Worm (Caenorhabditis elegans) whole organism, L4 larva: ENCODE measurements around the gene T09A12.8.
A peak's percentile ranks its signal among the peaks of the same experiment; 100 is the strongest.

ENCODE experiments used
- F10B5.3 ChIP-seq: sonication (generic microtip); optimal IDR thresholded peaks from 2 replicates; lab custom pipeline; 2016; ENCODE audit warnings: mild to moderate bottlenecking, missing genetic modification characterization, missing compliant biosample characterization
- F37D6.2 ChIP-seq: sonication (generic microtip); optimal IDR thresholded peaks from 2 replicates; lab custom pipeline; 2016; ENCODE audit warnings: mild to moderate bottlenecking, missing genetic modification characterization, missing compliant biosample characterization
- F49E8.2 ChIP-seq: sonication (generic microtip); optimal IDR thresholded peaks from 2 replicates; lab custom pipeline; 2016; ENCODE audit warnings: missing compliant biosample characterization, mild to moderate bottlenecking, missing genetic modification characterization, borderline replicate concordance
- T20F7.1 ChIP-seq: fragments of 200-800 bp; sonication (Bioruptor generic); optimal IDR thresholded peaks from 2 replicates; lab custom pipeline; 2018; ENCODE audit warnings: mild to moderate bottlenecking, missing genetic modification characterization, missing compliant biosample characterization
- T26A8.4 ChIP-seq: fragments of 200-800 bp; sonication (Bioruptor generic); IDR thresholded peaks from 2 replicates; pipeline ENCODE4 v1.3.6; 2022; ENCODE audit warnings: missing genetic modification characterization, missing compliant biosample characterization
- Y5F2A.4 ChIP-seq: fragments of 200-800 bp; sonication (Bioruptor generic); optimal IDR thresholded peaks from 2 replicates; lab custom pipeline; 2018; ENCODE audit warnings: mild to moderate bottlenecking, missing genetic modification characterization, missing compliant biosample characterization
- Y75B8A.6 ChIP-seq: fragments of 200-800 bp; sonication (Bioruptor generic); IDR thresholded peaks from 2 replicates; pipeline ENCODE4 v1.3.6; 2022; ENCODE audit warnings: missing genetic modification reagents, missing genetic modification characterization, missing compliant biosample characterization
- ZK546.5 ChIP-seq, 2 experiments: sonication (generic microtip); optimal IDR thresholded peaks; 2 replicates each; lab custom pipeline; 2017; ENCODE audit warnings: missing biosample characterization in 2 of 2, missing genetic modification characterization in 2 of 2
- aha-1 ChIP-seq: fragments of 150-350 bp; peaks from one replicate; lab custom pipeline; 2014; ENCODE audit warnings: missing biosample characterization, missing genetic modification characterization
- attf-4 ChIP-seq: sonication (generic microtip); optimal IDR thresholded peaks from 3 replicates; lab custom pipeline; 2017; ENCODE audit warnings: missing biosample characterization, missing genetic modification characterization
- ceh-20 ChIP-seq: fragments of 200-800 bp; sonication (Bioruptor generic); IDR thresholded peaks from 2 replicates; pipeline ENCODE4 v1.3.6; 2022; ENCODE audit warnings: missing genetic modification reagents, missing genetic modification characterization, missing compliant biosample characterization
- ceh-32 ChIP-seq: sonication (generic microtip); optimal IDR thresholded peaks from 2 replicates; lab custom pipeline; 2016; ENCODE audit warnings: mild to moderate bottlenecking, missing genetic modification characterization, missing compliant biosample characterization; ENCODE audit not compliant: poor library complexity
- ceh-44 ChIP-seq: fragments of 200-800 bp; sonication (Bioruptor generic); IDR thresholded peaks from 2 replicates; pipeline ENCODE4 v1.3.6; 2022; ENCODE audit warnings: missing genetic modification reagents, missing genetic modification characterization, missing compliant biosample characterization
- cey-2 ChIP-seq: sonication (generic microtip); optimal IDR thresholded peaks from 3 replicates; lab custom pipeline; 2017; ENCODE audit warnings: missing genetic modification characterization, mild to moderate bottlenecking, missing compliant biosample characterization, antibody characterized with exemption, borderline replicate concordance; ENCODE audit not compliant: insufficient read depth
- daf-8 ChIP-seq: fragments of 200-800 bp; sonication (Bioruptor generic); IDR thresholded peaks from 2 replicates; pipeline ENCODE4 v1.3.6; 2022; ENCODE audit warnings: missing genetic modification characterization, missing compliant biosample characterization
- dmd-6 ChIP-seq: fragments of 200-800 bp; sonication (Bioruptor generic); IDR thresholded peaks from 2 replicates; pipeline ENCODE4 v1.3.6; 2022; ENCODE audit warnings: missing genetic modification reagents, missing genetic modification characterization, missing compliant biosample characterization
- dpl-1 ChIP-seq: fragments of 150-350 bp; optimal IDR thresholded peaks from 2 replicates; lab custom pipeline; 2014; ENCODE audit warnings: missing biosample characterization, missing genetic modification reagents, missing genetic modification characterization
- duxl-1 ChIP-seq: sonication (generic microtip); optimal IDR thresholded peaks from 2 replicates; lab custom pipeline; 2016; ENCODE audit warnings: mild to moderate bottlenecking, missing genetic modification characterization, moderate library complexity, missing compliant biosample characterization; ENCODE audit not compliant: poor library complexity
- egl-43 ChIP-seq: fragments of 200-800 bp; sonication (Bioruptor generic); IDR thresholded peaks from 2 replicates; pipeline ENCODE4 v1.3.6; 2022; ENCODE audit warnings: missing genetic modification reagents, missing genetic modification characterization, missing compliant biosample characterization
- fos-1 ChIP-seq: fragments of 150-350 bp; optimal IDR thresholded peaks from 2 replicates; lab custom pipeline; 2014; ENCODE audit warnings: missing biosample characterization, missing genetic modification characterization
- gei-8 ChIP-seq: fragments of 200-800 bp; sonication (Bioruptor generic); optimal IDR thresholded peaks from 2 replicates; lab custom pipeline; 2018; ENCODE audit warnings: mild to moderate bottlenecking, missing genetic modification characterization, missing compliant biosample characterization
- hif-1 ChIP-seq, 2 experiments: sonication (generic microtip); optimal IDR thresholded peaks; 2 replicates each; lab custom pipeline; 2016 to 2017; ENCODE audit warnings: missing compliant biosample characterization in 2 of 2, missing genetic modification characterization in 2 of 2, missing genetic modification reagents in 2 of 2, missing genotype in 2 of 2, mild to moderate bottlenecking in 1 of 2
- hlh-11 ChIP-seq: fragments of 200-800 bp; sonication (Bioruptor generic); optimal IDR thresholded peaks from 2 replicates; lab custom pipeline; 2018; ENCODE audit warnings: mild to moderate bottlenecking, missing genetic modification characterization, missing compliant biosample characterization
- hlh-30 ChIP-seq: sonication (generic microtip); optimal IDR thresholded peaks from 2 replicates; lab custom pipeline; 2017; ENCODE audit warnings: antibody characterized with exemption, mild to moderate bottlenecking, missing genetic modification characterization, missing compliant biosample characterization; ENCODE audit not compliant: insufficient read depth
- jun-1 ChIP-seq: fragments of 150-350 bp; optimal IDR thresholded peaks from 2 replicates; lab custom pipeline; 2014; ENCODE audit warnings: missing biosample characterization, missing genetic modification reagents, missing genetic modification characterization
- lin-1 ChIP-seq: fragments of 200-800 bp; sonication (Bioruptor generic); IDR thresholded peaks from 2 replicates; pipeline ENCODE4 v1.3.6; 2022; ENCODE audit warnings: missing genetic modification reagents, missing genetic modification characterization, missing compliant biosample characterization
- lin-13 ChIP-seq: fragments of 150-350 bp; optimal IDR thresholded peaks from 2 replicates; lab custom pipeline; 2014; ENCODE audit warnings: missing biosample characterization, missing genetic modification reagents, missing genetic modification characterization
- lin-29 ChIP-seq: fragments of 200-800 bp; sonication (Bioruptor generic); IDR thresholded peaks from 2 replicates; pipeline ENCODE4 v1.3.6; 2022; ENCODE audit warnings: missing genetic modification reagents, missing genetic modification characterization, missing compliant biosample characterization
- lin-38 ChIP-seq: fragments of 200-800 bp; sonication (Bioruptor generic); IDR thresholded peaks from 2 replicates; pipeline ENCODE4 v1.3.6; 2022; ENCODE audit warnings: missing genetic modification reagents, missing genetic modification characterization, missing compliant biosample characterization
- lsy-2 ChIP-seq, 2 experiments: fragments of 150-350 bp in 1 of 2; sonication (generic microtip) in 1 of 2; optimal IDR thresholded peaks; 2 replicates each; lab custom pipeline; 2014 to 2017; ENCODE audit warnings: missing biosample characterization in 2 of 2, missing genetic modification characterization in 2 of 2
- mdl-1 ChIP-seq, 2 experiments: fragments of 150-350 bp in 1 of 2; sonication (generic microtip) in 1 of 2; optimal IDR thresholded peaks; 2 replicates each; lab custom pipeline; 2014 to 2017; ENCODE audit warnings: missing biosample characterization in 2 of 2, missing genetic modification characterization in 2 of 2
- mdt-29 ChIP-seq: fragments of 200-800 bp; sonication (Bioruptor generic); IDR thresholded peaks from 2 replicates; pipeline ENCODE4 v1.3.6; 2022; ENCODE audit warnings: missing genetic modification reagents, missing genetic modification characterization, missing compliant biosample characterization
- mep-1 ChIP-seq: fragments of 150-350 bp; sonication (generic microtip); optimal IDR thresholded peaks from 3 replicates; lab custom pipeline; 2014; ENCODE audit warnings: missing biosample characterization, missing genetic modification characterization
- mxl-2 ChIP-seq: fragments of 200-800 bp; sonication (Bioruptor generic); conservative IDR thresholded peaks from 2 replicates; pipeline ENCODE4 v1.3.6; 2022; ENCODE audit warnings: missing genetic modification reagents, missing genetic modification characterization, missing compliant biosample characterization
- nhr-237 ChIP-seq: sonication (generic microtip); optimal IDR thresholded peaks from 2 replicates; lab custom pipeline; 2017; ENCODE audit warnings: missing biosample characterization, missing genetic modification characterization
- nhr-28 ChIP-seq: fragments of 150-350 bp; optimal IDR thresholded peaks from 2 replicates; lab custom pipeline; 2014; ENCODE audit warnings: missing biosample characterization, missing genetic modification characterization
- nhr-42 ChIP-seq: fragments of 200-800 bp; sonication (Bioruptor generic); IDR thresholded peaks from 2 replicates; pipeline ENCODE4 v1.3.6; 2022; ENCODE audit warnings: missing genetic modification characterization, missing compliant biosample characterization
- nhr-6 ChIP-seq: fragments of 150-350 bp; optimal IDR thresholded peaks from 2 replicates; lab custom pipeline; 2014; ENCODE audit warnings: missing biosample characterization, missing genetic modification characterization
- pha-4 ChIP-seq, 2 experiments: fragments of 150-350 bp in 1 of 2; fragments of 200-800 bp in 1 of 2; sonication (Bioruptor generic) in 1 of 2; IDR thresholded peaks in 1 of 2; optimal IDR thresholded peaks in 1 of 2; 2 replicates each; pipeline versions ENCODE4 v1.3.6 to Lab custom; 2014 to 2022; ENCODE audit warnings: missing genetic modification characterization in 2 of 2, missing genetic modification reagents in 2 of 2, missing biosample characterization in 1 of 2, missing compliant biosample characterization in 1 of 2
- pqm-1 ChIP-seq: sonication (generic microtip); optimal IDR thresholded peaks from 2 replicates; lab custom pipeline; 2017; ENCODE audit warnings: missing biosample characterization, missing genetic modification characterization
- sdz-12 ChIP-seq: fragments of 200-800 bp; sonication (Bioruptor generic); optimal IDR thresholded peaks from 2 replicates; lab custom pipeline; 2018; ENCODE audit warnings: mild to moderate bottlenecking, missing genetic modification characterization, missing compliant biosample characterization
- set-16 ChIP-seq: fragments of 200-800 bp; sonication (Bioruptor generic); IDR thresholded peaks from 2 replicates; pipeline ENCODE4 v1.3.6; 2022; ENCODE audit warnings: missing genetic modification reagents, missing genetic modification characterization, missing compliant biosample characterization
- spr-3 ChIP-seq: fragments of 200-800 bp; sonication (Bioruptor generic); optimal IDR thresholded peaks from 2 replicates; lab custom pipeline; 2018; ENCODE audit warnings: mild to moderate bottlenecking, missing genetic modification characterization, missing compliant biosample characterization
- unc-130 ChIP-seq: sonication (generic microtip); optimal IDR thresholded peaks from 2 replicates; lab custom pipeline; 2016; ENCODE audit warnings: missing genetic modification reagents, missing genetic modification characterization, missing compliant biosample characterization
- unc-39 ChIP-seq: sonication (generic microtip); optimal IDR thresholded peaks from 2 replicates; lab custom pipeline; 2017; ENCODE audit warnings: missing biosample characterization, missing genetic modification characterization
- unc-62 ChIP-seq, 3 experiments: fragments of 150-350 bp in 1 of 3; sonication (generic microtip); optimal IDR thresholded peaks in 2 of 3; peaks in 1 of 3; 1 replicate in 1 of 3; 2 replicates in 2 of 3; lab custom pipeline; 2014 to 2017; ENCODE audit warnings: missing biosample characterization in 3 of 3, missing genetic modification characterization in 3 of 3, missing genetic modification reagents in 3 of 3, missing genotype in 1 of 3
- vab-7 ChIP-seq: fragments of 200-800 bp; sonication (Bioruptor generic); IDR thresholded peaks from 2 replicates; pipeline ENCODE4 v1.3.6; 2022; ENCODE audit warnings: missing genetic modification reagents, missing genetic modification characterization, missing compliant biosample characterization
- zip-2 ChIP-seq: fragments of 150-350 bp; optimal IDR thresholded peaks from 2 replicates; lab custom pipeline; 2014; ENCODE audit warnings: missing biosample characterization, missing genetic modification characterization
- ztf-11 ChIP-seq: fragments of 150-350 bp; optimal IDR thresholded peaks from 2 replicates; lab custom pipeline; 2014; ENCODE audit warnings: missing biosample characterization, missing genetic modification characterization

The T09A12.8 gene

DNA sequence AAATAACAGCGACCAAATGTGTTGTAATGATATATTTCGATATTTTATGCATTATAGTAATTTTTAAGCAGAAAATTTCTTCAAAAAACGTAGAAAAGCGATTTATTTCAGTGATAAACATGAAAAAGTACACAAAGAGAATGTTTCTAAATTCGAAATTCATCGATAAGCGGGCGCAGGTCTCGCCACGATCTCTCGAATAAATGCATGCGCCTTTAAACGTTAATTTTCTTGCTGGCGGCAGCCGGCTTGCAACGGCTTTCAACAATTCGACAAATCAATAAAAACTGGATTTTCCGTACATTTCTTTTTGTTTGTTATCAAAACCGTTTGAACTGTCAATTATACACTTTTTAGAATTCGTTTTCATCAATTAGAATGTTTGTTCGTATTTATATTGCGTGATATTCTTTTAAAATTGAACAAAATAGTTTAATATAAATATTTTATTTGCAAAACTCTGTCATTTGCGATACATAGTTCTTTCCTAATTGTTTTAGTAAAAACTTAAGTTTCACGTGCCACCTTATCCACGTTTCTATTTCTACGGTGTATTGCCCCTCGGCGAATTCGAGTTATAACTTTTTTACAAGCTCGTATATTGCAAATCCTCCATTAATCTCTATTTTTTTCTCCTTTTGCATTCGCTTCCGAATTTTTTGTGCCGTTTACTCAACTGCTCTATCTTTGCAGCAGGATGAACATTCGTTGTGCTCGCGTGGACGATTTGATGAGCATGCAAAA is 46.3 kb upstream of the T09A12.8 start, which contains the start of gene daf-31 (continued):
- TF ChIP-seq ceh-32 (tag; lab: Kevin White, UChicago) (no peak), mxl-2 (no peak), F10B5.3 (tag; lab: Kevin White, UChicago) (no peak), vab-7 (GFP tag; lab: Robert Waterston, UW) (no peak), ceh-44 (GFP tag; lab: Robert Waterston, UW) (no peak), unc-130 (GFP tag; lab: Kevin White, UChicago) (no peak), pqm-1 (tag; lab: Kevin White, UChicago) (no peak), nhr-42 (GFP tag; lab: Robert Waterston, UW) (no peak), lin-38 (peak; percentile 50), lin-1 (no peak), hlh-11 (tag; lab: Kevin White, UChicago) (peak; percentile 0), ZK546.5 (tag; optimal IDR thresholded peaks at IDR 0.05; lab: Kevin White, UChicago) (no peak), T20F7.1 (GFP tag; lab: Kevin White, UChicago) (peak; percentile 26), T26A8.4 (GFP tag; lab: Robert Waterston, UW) (no peak), attf-4 (no peak), egl-43 (GFP tag; lab: Robert Waterston, UW) (no peak), daf-8 (GFP tag; lab: Robert Waterston, UW) (no peak), ceh-20 (GFP tag; lab: Robert Waterston, UW) (no peak), mdl-1 (tag; optimal IDR thresholded peaks at IDR 0.05; lab: Kevin White, UChicago) (peak in 1 of 2 experiments; percentile 17), nhr-28 (tag; lab: Kevin White, UChicago) (peak; percentile 3), duxl-1 (no peak), mep-1 (peak; percentile 60), set-16 (GFP tag; lab: Robert Waterston, UW) (no peak), cey-2 (tag; lab: Kevin White, UChicago) (no peak), Y75B8A.6 (GFP tag; lab: Robert Waterston, UW) (no peak), unc-62 (GFP tag; optimal IDR thresholded peaks at IDR 0.05 in 1 of 2; lab: Kevin White, UChicago) (no peak), unc-62 (tag; optimal IDR thresholded peaks at IDR 0.05; lab: Kevin White, UChicago) (no peak), hif-1 (tag; optimal IDR thresholded peaks at IDR 0.05; lab: Kevin White, UChicago) (no peak), lin-13 (GFP tag; lab: Kevin White, UChicago) (peak; percentile 24), dpl-1 (GFP tag; lab: Kevin White, UChicago) (peak; percentile 57), aha-1 (tag; lab: Kevin White, UChicago) (no peak), fos-1 (no peak), pha-4 (GFP tag; IDR thresholded peaks at IDR 0.05; lab: Robert Waterston, UW) (no peak), pha-4 (tag; optimal IDR thresholded peaks at IDR 0.05; lab: Kevin White, UChicago) (peak; percentile 39), mdt-29 (GFP tag; lab: Robert Waterston, UW) (no peak), unc-39 (tag; lab: Kevin White, UChicago) (no peak), F49E8.2 (no peak), zip-2 (tag; lab: Kevin White, UChicago) (no peak), lsy-2 (tag; optimal IDR thresholded peaks at IDR 0.05; lab: Kevin White, UChicago) (peak in 1 of 2 experiments; percentile 75), Y5F2A.4 (GFP tag; lab: Kevin White, UChicago) (no peak), gei-8 (GFP tag; lab: Kevin White, UChicago) (no peak), nhr-237 (tag; lab: Kevin White, UChicago) (no peak), jun-1 (no peak), F37D6.2 (tag; lab: Kevin White, UChicago) (no peak), dmd-6 (GFP tag; lab: Robert Waterston, UW) (no peak; the same call in 1 of the 2 replicates), nhr-6 (peak; percentile 56), spr-3 (no peak), hlh-30 (peak; percentile 23), lin-29 (GFP tag; lab: Robert Waterston, UW) (no peak), ztf-11 (tag; lab: Kevin White, UChicago) (no peak), sdz-12 (GFP tag; lab: Kevin White, UChicago) (no peak)
